Fruit fly (Drosophila melanogaster) whole organism, embryonic: ENCODE data around the gene CG31431.
A peak's percentile ranks its signal among the peaks of the same experiment; 100 is the strongest.

ENCODE experiments used
- Abd-B ChIP-seq: fragments of 200-800 bp; sonication (Bioruptor generic); optimal IDR thresholded peaks from 2 replicates; lab custom pipeline; 2018; ENCODE audit warnings: missing biosample characterization, mild to moderate bottlenecking, missing genetic modification characterization, moderate library complexity
- Aef1 ChIP-seq: fragments of 200-800 bp; sonication (Bioruptor generic); IDR thresholded peaks from 3 replicates; pipeline ENCODE4 v1.3.6; 2022; ENCODE audit warnings: missing biosample characterization, missing genetic modification characterization
- CG10209 ChIP-seq: fragments of 200-800 bp; sonication (Bioruptor generic); optimal IDR thresholded peaks from 3 replicates; lab custom pipeline; 2017; ENCODE audit warnings: missing biosample characterization, mild to moderate bottlenecking, missing genetic modification characterization, missing genetic modification reagents
- CG11723 ChIP-seq: fragments of 200-800 bp; sonication (Bioruptor generic); optimal IDR thresholded peaks from 2 replicates; lab custom pipeline; 2017; ENCODE audit warnings: missing biosample characterization, mild to moderate bottlenecking, missing genetic modification characterization
- CG12299 ChIP-seq: fragments of 200-800 bp; sonication (Bioruptor generic); optimal IDR thresholded peaks from 2 replicates; lab custom pipeline; 2018; ENCODE audit warnings: missing biosample characterization, mild to moderate bottlenecking, missing genetic modification characterization
- CG12659 ChIP-seq: fragments of 200-800 bp; sonication (Bioruptor generic); optimal IDR thresholded peaks from 3 replicates; lab custom pipeline; 2017; ENCODE audit warnings: mild to moderate bottlenecking, missing biosample characterization, missing genetic modification reagents, missing genetic modification characterization
- CG13894 ChIP-seq: fragments of 200-800 bp; sonication (Bioruptor generic); optimal IDR thresholded peaks from 3 replicates; lab custom pipeline; 2018; ENCODE audit warnings: missing biosample characterization, mild to moderate bottlenecking, missing genetic modification characterization, moderate library complexity
- CG1529 ChIP-seq: fragments of 200-800 bp; sonication (Bioruptor generic); optimal IDR thresholded peaks from 3 replicates; lab custom pipeline; 2018; ENCODE audit warnings: missing biosample characterization, missing genetic modification characterization
- CG1647 ChIP-seq: fragments of 200-800 bp; sonication (Bioruptor generic); optimal IDR thresholded peaks from 3 replicates; lab custom pipeline; 2016; ENCODE audit warnings: missing biosample characterization, missing genetic modification characterization
- CG2202 ChIP-seq: fragments of 200-800 bp; sonication (Bioruptor generic); optimal IDR thresholded peaks from 2 replicates; lab custom pipeline; 2018; ENCODE audit warnings: missing biosample characterization, mild to moderate bottlenecking, missing genetic modification characterization
- CG32772 ChIP-seq: fragments of 200-800 bp; sonication (Bioruptor generic); IDR thresholded peaks from 2 replicates; pipeline ENCODE4 v1.3.6; 2022; ENCODE audit warnings: missing biosample characterization, missing genetic modification characterization
- CG34422 ChIP-seq: fragments of 200-800 bp; sonication (Bioruptor generic); IDR thresholded peaks from 3 replicates; pipeline ENCODE4 v1.3.6; 2022; ENCODE audit warnings: missing biosample characterization, missing genetic modification characterization
- CG4424 ChIP-seq: fragments of 200-800 bp; sonication (Bioruptor generic); optimal IDR thresholded peaks from 3 replicates; lab custom pipeline; 2016; ENCODE audit warnings: missing biosample characterization, missing genetic modification characterization
- CG4730 ChIP-seq: fragments of 200-800 bp; sonication (Bioruptor generic); IDR thresholded peaks from 2 replicates; pipeline ENCODE4 v1.3.6; 2022; ENCODE audit warnings: missing biosample characterization, missing genetic modification characterization
- CG5245 ChIP-seq: fragments of 200-800 bp; sonication (Bioruptor generic); optimal IDR thresholded peaks from 3 replicates; lab custom pipeline; 2016; ENCODE audit warnings: missing biosample characterization, missing genetic modification characterization
- CG5953 ChIP-seq: fragments of 200-800 bp; sonication (Bioruptor generic); IDR thresholded peaks from 2 replicates; pipeline ENCODE4 v1.3.6; 2022; ENCODE audit warnings: missing biosample characterization, missing genetic modification characterization
- CG7357 ChIP-seq: fragments of 200-800 bp; sonication (Bioruptor generic); IDR thresholded peaks from 3 replicates; pipeline ENCODE4 v1.3.6; 2022; ENCODE audit warnings: missing biosample characterization, missing genetic modification characterization
- Dip2 ChIP-seq: fragments of 200-800 bp; sonication (Bioruptor generic); IDR thresholded peaks from 2 replicates; pipeline ENCODE4 v1.3.6; 2022; ENCODE audit warnings: missing biosample characterization, missing genetic modification characterization
- Hr3 ChIP-seq: fragments of 200-800 bp; sonication (Bioruptor generic); optimal IDR thresholded peaks from 3 replicates; lab custom pipeline; 2016; ENCODE audit warnings: missing biosample characterization, missing genetic modification characterization
- MBD-R2 ChIP-seq: fragments of 200-800 bp; sonication (Bioruptor generic); IDR thresholded peaks from 2 replicates; pipeline ENCODE4 v1.3.6; 2022; ENCODE audit warnings: missing biosample characterization, missing genetic modification characterization
- MTF-1 ChIP-seq: fragments of 200-800 bp; sonication (Bioruptor generic); optimal IDR thresholded peaks from 2 replicates; lab custom pipeline; 2018; ENCODE audit warnings: missing biosample characterization, mild to moderate bottlenecking, missing genetic modification characterization, borderline replicate concordance
- Pdp1 ChIP-seq, 2 experiments: fragments of 200-800 bp; sonication (Bioruptor generic); optimal IDR thresholded peaks; 3 replicates each; lab custom pipeline; 2016; ENCODE audit warnings: missing biosample characterization in 2 of 2, missing genetic modification characterization in 2 of 2, mild to moderate bottlenecking in 1 of 2, moderate library complexity in 1 of 2
- Stat92E ChIP-seq, 3 experiments: fragments of >200 bp in 2 of 3; fragments of 200-800 bp in 1 of 3; sonication (Bioruptor generic) in 1 of 3; optimal IDR thresholded peaks; 2 replicates each; lab custom pipeline; 2017 to 2019; ENCODE audit warnings: missing biosample characterization in 3 of 3, missing genetic modification characterization in 3 of 3, mild to moderate bottlenecking in 1 of 3, moderate library complexity in 1 of 3
- Xbp1 ChIP-seq: fragments of 200-800 bp; sonication (Bioruptor generic); optimal IDR thresholded peaks from 3 replicates; lab custom pipeline; 2016; ENCODE audit warnings: missing biosample characterization, mild to moderate bottlenecking, missing genetic modification characterization
- al ChIP-seq: fragments of 200-800 bp; sonication (Bioruptor generic); IDR thresholded peaks from 2 replicates; pipeline ENCODE4 v1.3.6; 2022; ENCODE audit warnings: missing biosample characterization, missing genetic modification characterization
- bcd ChIP-seq: fragments of 200-800 bp; sonication (Bioruptor generic); optimal IDR thresholded peaks from 2 replicates; lab custom pipeline; 2017; ENCODE audit warnings: missing biosample characterization, mild to moderate bottlenecking, missing genetic modification characterization
- cad ChIP-seq: fragments of >200 bp; optimal IDR thresholded peaks from 2 replicates; lab custom pipeline; 2017; ENCODE audit warnings: missing biosample characterization, missing genetic modification characterization
- chm ChIP-seq: fragments of 200-800 bp; sonication (Bioruptor generic); IDR thresholded peaks from 2 replicates; pipeline ENCODE4 v1.3.6; 2022; ENCODE audit warnings: missing biosample characterization, missing genetic modification characterization
- dan ChIP-seq: fragments of 200-800 bp; sonication (Bioruptor generic); IDR thresholded peaks from 2 replicates; pipeline ENCODE4 v1.3.6; 2022; ENCODE audit warnings: missing biosample characterization, missing genetic modification characterization
- dpn ChIP-seq, 2 experiments: fragments of 200-800 bp; sonication (Bioruptor generic); optimal IDR thresholded peaks; 3 replicates each; lab custom pipeline; 2016; ENCODE audit warnings: missing biosample characterization in 2 of 2, missing genetic modification characterization in 2 of 2
- emc ChIP-seq: fragments of 200-800 bp; sonication (Bioruptor generic); optimal IDR thresholded peaks from 2 replicates; lab custom pipeline; 2016; ENCODE audit warnings: missing biosample characterization, missing genetic modification characterization
- ems ChIP-seq: fragments of 200-800 bp; sonication (Bioruptor generic); optimal IDR thresholded peaks from 3 replicates; lab custom pipeline; 2016; ENCODE audit warnings: missing biosample characterization, missing genetic modification characterization
- esg ChIP-seq: fragments of 200-800 bp; sonication (Bioruptor generic); conservative IDR thresholded peaks from 2 replicates; pipeline ENCODE4 v1.3.6; 2022; ENCODE audit warnings: missing biosample characterization, missing genetic modification characterization
- ham ChIP-seq: fragments of 200-800 bp; sonication (Bioruptor generic); IDR thresholded peaks from 2 replicates; pipeline ENCODE4 v1.3.6; 2022; ENCODE audit warnings: missing biosample characterization, missing genetic modification characterization
- jing ChIP-seq: fragments of 200-800 bp; sonication (Bioruptor generic); optimal IDR thresholded peaks from 2 replicates; lab custom pipeline; 2018; ENCODE audit warnings: missing biosample characterization, mild to moderate bottlenecking, missing genetic modification characterization
- ken ChIP-seq: fragments of 200-800 bp; sonication (Bioruptor generic); IDR thresholded peaks from 3 replicates; pipeline ENCODE4 v1.3.6; 2022; ENCODE audit warnings: missing biosample characterization, missing genetic modification characterization
- kni ChIP-seq: fragments of 200-800 bp; sonication (Bioruptor generic); optimal IDR thresholded peaks from 3 replicates; lab custom pipeline; 2017; ENCODE audit warnings: mild to moderate bottlenecking, missing biosample characterization, missing genetic modification reagents, missing genetic modification characterization
- lilli ChIP-seq: fragments of 200-800 bp; sonication (Bioruptor generic); optimal IDR thresholded peaks from 3 replicates; lab custom pipeline; 2016; ENCODE audit warnings: missing biosample characterization, missing genetic modification characterization
- luna ChIP-seq: fragments of 200-800 bp; sonication (Bioruptor generic); optimal IDR thresholded peaks from 2 replicates; lab custom pipeline; 2016; ENCODE audit warnings: missing biosample characterization, missing genetic modification characterization
- pzg ChIP-seq: fragments of 200-800 bp; sonication (Bioruptor generic); optimal IDR thresholded peaks from 3 replicates; lab custom pipeline; 2018; ENCODE audit warnings: missing biosample characterization, mild to moderate bottlenecking, missing genetic modification characterization, moderate library complexity
- ro ChIP-seq: fragments of 200-800 bp; sonication (Bioruptor generic); IDR thresholded peaks from 2 replicates; pipeline ENCODE4 v1.3.6; 2022; ENCODE audit warnings: missing biosample characterization, missing genetic modification characterization
- slou ChIP-seq: fragments of 200-800 bp; sonication (Bioruptor generic); optimal IDR thresholded peaks from 3 replicates; lab custom pipeline; 2016; ENCODE audit warnings: missing biosample characterization, missing genetic modification characterization
- stwl ChIP-seq: fragments of 200-800 bp; sonication (Bioruptor generic); optimal IDR thresholded peaks from 3 replicates; lab custom pipeline; 2018; ENCODE audit warnings: missing biosample characterization, mild to moderate bottlenecking, missing genetic modification characterization, moderate library complexity
- tin ChIP-seq: fragments of 200-800 bp; sonication (Bioruptor generic); optimal IDR thresholded peaks from 3 replicates; lab custom pipeline; 2016; ENCODE audit warnings: missing biosample characterization, missing genetic modification characterization
- vfl ChIP-seq: fragments of 200-800 bp; sonication (Bioruptor generic); optimal IDR thresholded peaks from 2 replicates; lab custom pipeline; 2016; ENCODE audit warnings: missing biosample characterization, missing genetic modification characterization
- vvl ChIP-seq: fragments of 200-800 bp; sonication (Bioruptor generic); IDR thresholded peaks from 2 replicates; pipeline ENCODE4 v1.3.6; 2022; ENCODE audit warnings: missing biosample characterization, missing genetic modification characterization
- zen ChIP-seq: fragments of 200-800 bp; sonication (Bioruptor generic); optimal IDR thresholded peaks from 3 replicates; lab custom pipeline; 2018; ENCODE audit warnings: missing biosample characterization, mild to moderate bottlenecking, missing genetic modification characterization, moderate library complexity
- zf30C ChIP-seq: fragments of 200-800 bp; sonication (Bioruptor generic); optimal IDR thresholded peaks from 3 replicates; lab custom pipeline; 2018; ENCODE audit warnings: missing biosample characterization, mild to moderate bottlenecking, missing genetic modification characterization
- zfh1 ChIP-seq: fragments of 200-800 bp; sonication (Bioruptor generic); IDR thresholded peaks from 3 replicates; pipeline ENCODE4 v1.3.6; 2022; ENCODE audit warnings: missing biosample characterization, missing genetic modification characterization

Gene CG31431

dm6 chr3R:21828040-21828526, 42.4 kb upstream of the CG31431 start (continued):
- peak; percentile 12 for TF ChIP-seq MTF-1 (GFP tag; lab: Kevin White, UChicago)
- no peak for TF ChIP-seq Dip2
- TF ChIP-seq zf30C (GFP tag; lab: Kevin White, UChicago) = no peak
- peak; percentile 78 for TF ChIP-seq ken (GFP tag; lab: Robert Waterston, UW)
- no peak for TF ChIP-seq Aef1
- peak; percentile 58 for TF ChIP-seq CG1647
- peak; percentile 40 to 67 for TF ChIP-seq Pdp1 (GFP tag; optimal IDR thresholded peaks at IDR 0.05; lab: Kevin White, UChicago)
- TF ChIP-seq zen (tag; lab: Kevin White, UChicago) = peak; percentile 59
- peak; percentile 65 for TF ChIP-seq CG10209

dm6 chr3R:21828785-21829486, 41.5 kb upstream of the CG31431 start:
- TF ChIP-seq CG7357 = 0 out of 3 replicates have a peak, but pooled peaks have one; percentile 10
- TF ChIP-seq CG1529 (GFP tag; lab: Kevin White, UChicago) = peak; percentile 78
- peak; percentile 37; the same call in 1 of the 2 replicates for TF ChIP-seq CG4730
- no peak for TF ChIP-seq cad (GFP tag; lab: Kevin White, UChicago)
- peak; percentile 65 for TF ChIP-seq CG12299
- TF ChIP-seq pzg = no peak
- no peak for TF ChIP-seq CG13894
- no peak for TF ChIP-seq ham
- TF ChIP-seq CG32772 = peak; percentile 52
- TF ChIP-seq esg = no peak
- TF ChIP-seq CG5953 (GFP tag; lab: Robert Waterston, UW) = no peak
- TF ChIP-seq lilli = peak; percentile 2
- peak; percentile 92 for TF ChIP-seq CG2202 (tag; lab: Kevin White, UChicago)
- TF ChIP-seq zfh1 (GFP tag; lab: Robert Waterston, UW) = peak; percentile 55; the same call in 2 of the 3 replicates
- TF ChIP-seq MBD-R2 (GFP tag; lab: Robert Waterston, UW) = no peak
- TF ChIP-seq bcd = peak; percentile 59
- TF ChIP-seq chm (GFP tag; lab: Robert Waterston, UW) = peak; percentile 55; the same call in 1 of the 2 replicates
- TF ChIP-seq dpn (GFP tag; optimal IDR thresholded peaks at IDR 0.05; lab: Kevin White, UChicago) = peak in 1 of 2 experiments; percentile 41
- TF ChIP-seq al = no peak
- no peak for TF ChIP-seq vfl
- TF ChIP-seq dan (GFP tag; lab: Robert Waterston, UW) = no peak
- peak in 1 of 3 experiments; percentile 72 for TF ChIP-seq Stat92E (GFP tag; optimal IDR thresholded peaks at IDR 0.05; lab: Kevin White, UChicago)
- TF ChIP-seq tin = peak; percentile 72
- TF ChIP-seq Xbp1 (GFP tag; lab: Kevin White, UChicago) = peak; percentile 63
- peak; percentile 53 for TF ChIP-seq stwl (tag; lab: Kevin White, UChicago)
- peak; percentile 7 for TF ChIP-seq ems (GFP tag; lab: Kevin White, UChicago)
- no peak for TF ChIP-seq emc (GFP tag; lab: Kevin White, UChicago)
- TF ChIP-seq luna (GFP tag; lab: Kevin White, UChicago) = no peak
- peak; percentile 45 for TF ChIP-seq kni (GFP tag; lab: Kevin White, UChicago)
- TF ChIP-seq CG11723 (GFP tag; lab: Kevin White, UChicago) = peak; percentile 49
- no peak for TF ChIP-seq slou (GFP tag; lab: Kevin White, UChicago)
- TF ChIP-seq Abd-B (GFP tag; lab: Kevin White, UChicago) = peak; percentile 49
- TF ChIP-seq vvl (GFP tag; lab: Robert Waterston, UW) = peak; percentile 74
- TF ChIP-seq CG12659 = peak; percentile 3
- peak; percentile 39 for TF ChIP-seq jing (GFP tag; lab: Kevin White, UChicago)
- peak; percentile 14 for TF ChIP-seq CG5245 (GFP tag; lab: Kevin White, UChicago)
- peak; percentile 55; the same call in 2 of the 3 replicates for TF ChIP-seq CG34422 (GFP tag; lab: Robert Waterston, UW)
- TF ChIP-seq Hr3 (GFP tag; lab: Kevin White, UChicago) = peak; percentile 54
- TF ChIP-seq CG4424 (GFP tag; lab: Kevin White, UChicago) = peak; percentile 86
- peak; percentile 35; the same call in 1 of the 2 replicates for TF ChIP-seq ro (GFP tag; lab: Robert Waterston, UW)
